Worm (Caenorhabditis elegans) whole organism, early embryonic: Measurements from ENCODE around the gene mpc-1.

Experiments used
- B0310.2 ChIP-seq: sonication (generic microtip); optimal IDR thresholded peaks from 2 replicates; lab custom pipeline; 2016; ENCODE audit warnings: mild to moderate bottlenecking, missing genetic modification characterization, missing compliant biosample characterization
- F13C5.2 ChIP-seq: sonication (generic microtip); optimal IDR thresholded peaks from 2 replicates; lab custom pipeline; 2017; ENCODE audit warnings: mild to moderate bottlenecking, missing genetic modification characterization, inconsistent platforms, missing compliant biosample characterization
- aly-1 ChIP-seq: sonication (generic microtip); optimal IDR thresholded peaks from 2 replicates; lab custom pipeline; 2016; ENCODE audit warnings: missing genetic modification characterization, missing compliant biosample characterization
- ama-1 ChIP-seq: fragments of 150-350 bp; optimal IDR thresholded peaks from 2 replicates; lab custom pipeline; 2014
- ets-7 ChIP-seq: sonication (generic microtip); optimal IDR thresholded peaks from 2 replicates; lab custom pipeline; 2016; ENCODE audit warnings: missing genotype, missing genetic modification characterization, missing compliant biosample characterization
- flt-1 ChIP-seq: fragments of 200-800 bp; sonication (Bioruptor generic); IDR thresholded peaks from 2 replicates; pipeline ENCODE4 v1.3.6; 2022; ENCODE audit warnings: missing genetic modification characterization, missing compliant biosample characterization
- hmbx-1 ChIP-seq: sonication (generic microtip); optimal IDR thresholded peaks from 2 replicates; lab custom pipeline; 2016; ENCODE audit warnings: mild to moderate bottlenecking, missing genetic modification characterization, missing compliant biosample characterization
- hmg-4 ChIP-seq: fragments of 200-800 bp; sonication (Bioruptor generic); optimal IDR thresholded peaks from 2 replicates; lab custom pipeline; 2018; ENCODE audit warnings: mild to moderate bottlenecking, missing genetic modification characterization, missing compliant biosample characterization
- scrt-1 ChIP-seq: fragments of 200-800 bp; sonication (Bioruptor generic); IDR thresholded peaks from 2 replicates; pipeline ENCODE4 v1.3.6; 2022; ENCODE audit warnings: missing genetic modification characterization, missing compliant biosample characterization
- sea-1 ChIP-seq: fragments of 200-800 bp; sonication (Bioruptor generic); conservative IDR thresholded peaks from 2 replicates; pipeline ENCODE4 v1.3.6; 2022; ENCODE audit warnings: missing genetic modification characterization, missing compliant biosample characterization

ce11 chrIII:4394496-4394895 is 18.8 kb upstream of the mpc-1 start, which contains the start of gene R07E5.4:
- TF ChIP-seq ama-1 (lab: Kevin White, UChicago) (no peak), flt-1 (no peak), sea-1 (GFP tag; lab: Robert Waterston, UW) (no peak), B0310.2 (tag; lab: Kevin White, UChicago) (no peak), hmbx-1 (tag; lab: Kevin White, UChicago) (no peak), aly-1 (tag; lab: Kevin White, UChicago) (no peak), F13C5.2 (tag; lab: Kevin White, UChicago) (no peak), hmg-4 (GFP tag; lab: Kevin White, UChicago) (no peak), ets-7 (no peak), scrt-1 (no peak)
